Worm (Caenorhabditis elegans) whole organism, mixed stage, embryonic: ENCODE data around the gene kin-36.

Source experiments
- M03D4.4 ChIP-seq: sonication (generic microtip); optimal IDR thresholded peaks from 2 replicates; lab custom pipeline; 2017; ENCODE audit warnings: mild to moderate bottlenecking, missing genetic modification characterization, missing compliant biosample characterization
- bed-3 ChIP-seq: fragments of 200-800 bp; sonication (Bioruptor generic); optimal IDR thresholded peaks from 3 replicates; lab custom pipeline; 2018; ENCODE audit warnings: mild to moderate bottlenecking, missing genetic modification characterization, moderate library complexity, missing compliant biosample characterization
- blmp-1 ChIP-seq: fragments of 150-350 bp; optimal IDR thresholded peaks from 2 replicates; lab custom pipeline; 2014; ENCODE audit warnings: missing biosample characterization, missing genetic modification characterization
- ceh-39 ChIP-seq: fragments of 150-350 bp; optimal IDR thresholded peaks from 2 replicates; lab custom pipeline; 2014; ENCODE audit warnings: missing biosample characterization, missing genetic modification characterization
- ceh-43 ChIP-seq: fragments of 200-800 bp; sonication (Bioruptor generic); optimal IDR thresholded peaks from 2 replicates; lab custom pipeline; 2018; ENCODE audit warnings: mild to moderate bottlenecking, missing genetic modification characterization, moderate library complexity, missing compliant biosample characterization
- ceh-83 ChIP-seq: fragments of 200-800 bp; sonication (Bioruptor generic); optimal IDR thresholded peaks from 2 replicates; lab custom pipeline; 2018; ENCODE audit warnings: mild to moderate bottlenecking, missing genetic modification characterization, missing compliant biosample characterization
- ces-1 ChIP-seq: fragments of 150-350 bp; optimal IDR thresholded peaks from 2 replicates; lab custom pipeline; 2014; ENCODE audit warnings: missing biosample characterization, missing genetic modification reagents, missing genetic modification characterization
- drap-1 ChIP-seq: fragments of 200-800 bp; sonication (Bioruptor generic); optimal IDR thresholded peaks from 3 replicates; lab custom pipeline; 2018; ENCODE audit warnings: mild to moderate bottlenecking, missing genetic modification characterization, missing compliant biosample characterization
- elt-1 ChIP-seq: sonication (generic microtip); optimal IDR thresholded peaks from 2 replicates; lab custom pipeline; 2017; ENCODE audit warnings: missing genetic modification characterization, mild to moderate bottlenecking, missing compliant biosample characterization, antibody characterized with exemption, moderate library complexity, borderline replicate concordance; ENCODE audit not compliant: insufficient read depth
- elt-3 ChIP-seq: fragments of 150-350 bp; optimal IDR thresholded peaks from 2 replicates; lab custom pipeline; 2014; ENCODE audit warnings: missing biosample characterization, missing genetic modification characterization
- ham-2 ChIP-seq: fragments of 200-800 bp; sonication (Bioruptor generic); optimal IDR thresholded peaks from 2 replicates; lab custom pipeline; 2018; ENCODE audit warnings: mild to moderate bottlenecking, missing genetic modification characterization, missing compliant biosample characterization
- hlh-1 ChIP-seq: fragments of 150-350 bp; optimal IDR thresholded peaks from 2 replicates; lab custom pipeline; 2014; ENCODE audit warnings: missing biosample characterization, missing genetic modification reagents, missing genetic modification characterization
- lin-13 ChIP-seq: fragments of 150-350 bp; optimal IDR thresholded peaks from 2 replicates; lab custom pipeline; 2014; ENCODE audit warnings: missing biosample characterization, missing genetic modification characterization
- lin-32 ChIP-seq: fragments of 200-800 bp; sonication (Bioruptor generic); optimal IDR thresholded peaks from 2 replicates; lab custom pipeline; 2018; ENCODE audit warnings: mild to moderate bottlenecking, missing genetic modification characterization, missing compliant biosample characterization
- lsy-2 ChIP-seq: fragments of 150-350 bp; optimal IDR thresholded peaks from 2 replicates; lab custom pipeline; 2014; ENCODE audit warnings: missing biosample characterization, missing genetic modification characterization
- mab-5 ChIP-seq: fragments of 150-350 bp; optimal IDR thresholded peaks from 2 replicates; lab custom pipeline; 2014; ENCODE audit warnings: missing biosample characterization, missing genetic modification characterization
- mls-2 ChIP-seq: sonication (generic microtip); optimal IDR thresholded peaks from 2 replicates; lab custom pipeline; 2016; ENCODE audit warnings: mild to moderate bottlenecking, missing genetic modification characterization, moderate library complexity, missing compliant biosample characterization
- nhr-12 ChIP-seq: fragments of 150-350 bp; optimal IDR thresholded peaks from 2 replicates; lab custom pipeline; 2014; ENCODE audit warnings: missing biosample characterization, missing genetic modification characterization
- nhr-2 ChIP-seq: fragments of 150-350 bp; optimal IDR thresholded peaks from 2 replicates; lab custom pipeline; 2014; ENCODE audit warnings: missing biosample characterization, missing genetic modification characterization
- nhr-237 ChIP-seq: fragments of 150-350 bp; optimal IDR thresholded peaks from 2 replicates; lab custom pipeline; 2014; ENCODE audit warnings: missing biosample characterization, missing genetic modification characterization
- nhr-76 ChIP-seq: sonication (generic microtip); optimal IDR thresholded peaks from 2 replicates; lab custom pipeline; 2017; ENCODE audit warnings: missing biosample characterization, missing genetic modification characterization
- pha-4 ChIP-seq: fragments of 150-350 bp; optimal IDR thresholded peaks from 2 replicates; lab custom pipeline; 2018; ENCODE audit warnings: missing biosample characterization, missing genetic modification reagents, missing genetic modification characterization
- sem-2 ChIP-seq: fragments of 200-800 bp; sonication (Bioruptor generic); optimal IDR thresholded peaks from 2 replicates; lab custom pipeline; 2018; ENCODE audit warnings: mild to moderate bottlenecking, missing genetic modification characterization, missing compliant biosample characterization
- snpc-4 ChIP-seq: fragments of 150-350 bp; optimal IDR thresholded peaks from 2 replicates; lab custom pipeline; 2014; ENCODE audit warnings: missing biosample characterization, missing genetic modification characterization
- tbx-8 ChIP-seq: fragments of 200-800 bp; sonication (Bioruptor generic); optimal IDR thresholded peaks from 2 replicates; lab custom pipeline; 2018; ENCODE audit warnings: mild to moderate bottlenecking, missing genetic modification characterization, moderate library complexity, missing compliant biosample characterization
- unc-120 ChIP-seq: sonication (generic microtip); optimal IDR thresholded peaks from 2 replicates; lab custom pipeline; 2017; ENCODE audit warnings: missing genetic modification characterization, missing compliant biosample characterization; ENCODE audit not compliant: poor library complexity, severe bottlenecking
- unc-39 ChIP-seq: fragments of 150-350 bp; optimal IDR thresholded peaks from 2 replicates; lab custom pipeline; 2014; ENCODE audit warnings: missing biosample characterization, missing genetic modification characterization
- unc-62 ChIP-seq: fragments of 150-350 bp; optimal IDR thresholded peaks from 2 replicates; lab custom pipeline; 2014; ENCODE audit warnings: missing biosample characterization, missing genetic modification reagents, missing genetic modification characterization
- zip-8 ChIP-seq: fragments of 150-350 bp; optimal IDR thresholded peaks from 2 replicates; lab custom pipeline; 2014; ENCODE audit warnings: missing biosample characterization, missing genetic modification characterization

kin-36 gene

ce11 chrIV:4652365-4652844, 26.4 kb upstream of the kin-36 start, which contains the start of gene F29B9.5:
Gene F29B9.5, plus strand, starts transcription at chrIV:4652415.
- TF ChIP-seq nhr-2 (no peak), drap-1 (GFP tag; lab: Kevin White, UChicago) (no peak), nhr-237 (tag; lab: Kevin White, UChicago) (no peak), M03D4.4 (tag; lab: Kevin White, UChicago) (no peak), ceh-39 (tag; lab: Kevin White, UChicago) (no peak)

DNA sequence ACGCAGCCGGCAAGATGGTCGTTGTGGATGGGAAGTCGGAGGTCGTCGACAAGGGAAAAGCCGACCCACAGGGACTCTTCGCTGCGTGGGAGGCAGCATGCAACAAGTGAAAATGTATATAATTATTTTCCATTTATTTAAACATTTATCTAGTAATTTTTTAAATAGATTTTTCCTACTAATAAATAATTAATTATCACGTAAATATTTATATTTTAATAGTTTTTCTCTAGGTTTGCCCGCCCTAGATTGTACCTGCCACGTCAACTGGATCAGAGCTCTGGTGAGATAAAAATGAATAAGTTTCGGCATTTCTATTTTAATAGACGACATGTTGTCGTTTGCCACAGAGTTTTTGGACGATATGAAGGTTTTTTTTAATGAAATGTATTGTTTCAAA, 25.9 kb upstream of the kin-36 start, which contains the start of gene psr-1:
psr-1 (plus strand) TSS at position 301 of the 400 bp plus-strand sequence.
- TF ChIP-seq sem-2 (no peak), elt-1 (tag; lab: Kevin White, UChicago) (no peak), mls-2 (no peak), nhr-12 (tag; lab: Kevin White, UChicago) (no peak), pha-4 (no peak)

ce11 chrIV:4653708-4654107, 25.1 kb upstream of the kin-36 start:
- TF ChIP-seq blmp-1 (tag; lab: Kevin White, UChicago) (no peak), tbx-8 (GFP tag; lab: Kevin White, UChicago) (no peak), elt-1 (tag; lab: Kevin White, UChicago) (no peak), ham-2 (GFP tag; lab: Kevin White, UChicago) (no peak), nhr-2 (no peak), mls-2 (no peak), ceh-43 (GFP tag; lab: Kevin White, UChicago) (no peak), lin-13 (tag; lab: Kevin White, UChicago) (no peak), nhr-12 (tag; lab: Kevin White, UChicago) (no peak), lin-32 (GFP tag; lab: Kevin White, UChicago) (no peak), M03D4.4 (tag; lab: Kevin White, UChicago) (no peak), ceh-83 (GFP tag; lab: Kevin White, UChicago) (no peak), unc-120 (no peak), unc-62 (no peak), elt-3 (tag; lab: Kevin White, UChicago) (no peak), mab-5 (no peak), nhr-237 (tag; lab: Kevin White, UChicago) (no peak), ceh-39 (tag; lab: Kevin White, UChicago) (no peak), pha-4 (no peak)

DNA sequence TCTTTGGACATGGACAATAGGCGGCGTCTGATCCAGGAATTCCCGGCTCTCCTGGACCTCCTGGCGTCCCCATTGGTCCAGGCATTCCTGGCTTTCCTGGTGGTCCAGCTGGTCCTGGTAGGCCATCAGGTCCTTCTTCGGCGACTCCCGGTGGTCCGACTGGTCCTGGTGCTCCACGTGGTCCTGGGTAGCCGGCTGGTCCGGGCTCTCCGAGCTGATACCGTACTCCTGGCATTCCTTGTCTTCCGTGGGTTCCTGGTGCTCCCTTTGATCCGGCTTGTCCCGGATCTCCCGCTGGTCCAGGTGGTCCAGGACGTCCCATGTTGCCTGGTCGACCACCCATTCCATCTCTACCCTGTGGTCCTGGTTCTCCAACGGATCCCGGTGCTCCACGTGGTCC, 22.8 kb upstream of the kin-36 start:
- TF ChIP-seq zip-8, result no peak
- no peak for TF ChIP-seq hlh-1 (tag; lab: Kevin White, UChicago)
- no peak for TF ChIP-seq nhr-76 (tag; lab: Kevin White, UChicago)
- no peak for TF ChIP-seq lin-32 (GFP tag; lab: Kevin White, UChicago)
- no peak for TF ChIP-seq nhr-237 (tag; lab: Kevin White, UChicago)

- TF ChIP-seq pha-4 (no peak), lsy-2 (tag; lab: Kevin White, UChicago) (no peak), unc-39 (tag; lab: Kevin White, UChicago) (no peak), ces-1 (GFP tag; lab: Kevin White, UChicago) (no peak), drap-1 (GFP tag; lab: Kevin White, UChicago) (no peak)
These were observed 22.4 kb upstream of the kin-36 start for ce11 chrIV:4656380-4656779.

ce11 chrIV:4657874-4658273, 20.9 kb upstream of the kin-36 start, which contains the start of gene col-111:
Gene col-111, minus strand, starts transcription at chrIV:4657974.
- TF ChIP-seq ceh-39 (tag; lab: Kevin White, UChicago), result no peak
- no peak for TF ChIP-seq snpc-4 (tag; lab: Kevin White, UChicago)
- TF ChIP-seq nhr-237 (tag; lab: Kevin White, UChicago), result no peak
- TF ChIP-seq ham-2 (GFP tag; lab: Kevin White, UChicago), result no peak
- TF ChIP-seq tbx-8 (GFP tag; lab: Kevin White, UChicago), result no peak
- no peak for TF ChIP-seq nhr-12 (tag; lab: Kevin White, UChicago)
- TF ChIP-seq unc-39 (tag; lab: Kevin White, UChicago), result no peak
- no peak for TF ChIP-seq M03D4.4 (tag; lab: Kevin White, UChicago)
- no peak for TF ChIP-seq lsy-2 (tag; lab: Kevin White, UChicago)
- no peak for TF ChIP-seq zip-8
- no peak for TF ChIP-seq bed-3 (GFP tag; lab: Kevin White, UChicago)
- TF ChIP-seq nhr-76 (tag; lab: Kevin White, UChicago), result no peak
- no peak for TF ChIP-seq mls-2
- no peak for TF ChIP-seq sem-2
